Worm (Caenorhabditis elegans): ENCODE data around the gene moc-2.

DNA sequence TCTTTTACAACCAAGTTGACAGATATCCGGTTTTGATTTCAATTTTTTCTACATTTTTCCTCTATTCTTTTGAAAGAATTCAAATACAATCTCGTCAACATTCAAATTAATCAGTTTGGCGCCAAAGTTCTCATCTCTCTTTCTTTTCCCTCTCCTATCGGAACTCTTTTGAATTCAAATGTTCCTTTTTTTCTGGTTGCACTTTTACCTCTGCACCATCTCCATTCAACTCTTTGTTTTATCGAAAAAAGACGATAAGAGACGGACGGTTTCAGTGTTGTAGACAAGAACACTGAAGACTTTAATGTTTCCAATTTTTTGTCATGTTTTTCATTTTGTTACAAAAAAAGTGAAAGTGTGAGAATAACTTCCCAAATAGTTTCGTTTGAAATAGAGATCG, 28.0 kb downstream of the moc-2 start:
- TF ChIP-seq ref-1 (GFP tag; conservative IDR thresholded peaks at IDR 0.05) (no peak), flt-1 (GFP tag; IDR thresholded peaks at IDR 0.05) (no peak), med-1 (GFP tag; optimal IDR thresholded peaks at IDR 0.05; ENCODE audit: insufficient read depth) (no peak), tab-1 (GFP tag; IDR thresholded peaks at IDR 0.05) (no peak), cog-1 (tag; optimal IDR thresholded peaks at IDR 0.05) (no peak), klf-2 (GFP tag; conservative IDR thresholded peaks at IDR 0.05) (no peak), T22C8.4 (GFP tag; IDR thresholded peaks at IDR 0.05) (no peak)

All from whole organism, midembryonic.